Fruit fly (Drosophila melanogaster) whole organism, embryonic: Measurements from ENCODE around the gene CG16710.
A peak's percentile ranks its signal among the peaks of the same experiment; 100 is the strongest.

ENCODE experiments used
- Aef1 ChIP-seq: fragments of 200-800 bp; sonication (Bioruptor generic); IDR thresholded peaks from 3 replicates; pipeline ENCODE4 v1.3.6; 2022; ENCODE audit warnings: missing biosample characterization, missing genetic modification characterization
- Atf3 ChIP-seq: fragments of 200-800 bp; sonication (Bioruptor generic); optimal IDR thresholded peaks from 3 replicates; lab custom pipeline; 2016; ENCODE audit warnings: missing biosample characterization, missing genetic modification characterization
- BEAF-32 ChIP-seq: fragments of 200-800 bp; sonication (Bioruptor generic); optimal IDR thresholded peaks from 3 replicates; lab custom pipeline; 2017; ENCODE audit warnings: missing biosample characterization, missing genetic modification characterization, mild to moderate bottlenecking, moderate library complexity, missing genetic modification reagents
- CG10147 ChIP-seq: fragments of 200-800 bp; sonication (Bioruptor generic); optimal IDR thresholded peaks from 2 replicates; lab custom pipeline; 2019; ENCODE audit warnings: missing biosample characterization, mild to moderate bottlenecking, missing genetic modification characterization, moderate library complexity
- CG11085 ChIP-seq: fragments of 200-800 bp; sonication (Bioruptor generic); IDR thresholded peaks from 2 replicates; pipeline ENCODE4 v1.3.6; 2022; ENCODE audit warnings: missing biosample characterization, missing genetic modification characterization
- CG13287 ChIP-seq: fragments of 200-800 bp; sonication (Bioruptor generic); IDR thresholded peaks from 2 replicates; pipeline ENCODE4 v1.3.6; 2022; ENCODE audit warnings: missing biosample characterization, missing genetic modification characterization; ENCODE audit not compliant: partially characterized antibody
- CG14014 ChIP-seq: fragments of 200-800 bp; sonication (Bioruptor generic); IDR thresholded peaks from 2 replicates; pipeline ENCODE4 v1.3.6; 2022; ENCODE audit warnings: missing biosample characterization, missing genetic modification characterization
- CG2199 ChIP-seq: fragments of 200-800 bp; sonication (Bioruptor generic); IDR thresholded peaks from 3 replicates; pipeline ENCODE4 v1.3.6; 2022; ENCODE audit warnings: missing biosample characterization, missing genetic modification characterization
- CG30431 ChIP-seq: fragments of 200-800 bp; sonication (Bioruptor generic); optimal IDR thresholded peaks from 2 replicates; lab custom pipeline; 2017; ENCODE audit warnings: missing biosample characterization, missing genetic modification characterization
- CG31441 ChIP-seq: fragments of 200-800 bp; sonication (Bioruptor generic); IDR thresholded peaks from 2 replicates; pipeline ENCODE4 v1.3.6; 2022; ENCODE audit warnings: missing biosample characterization, missing genetic modification characterization
- CG3163 ChIP-seq: fragments of 200-800 bp; sonication (Bioruptor generic); optimal IDR thresholded peaks from 3 replicates; lab custom pipeline; 2016; ENCODE audit warnings: missing biosample characterization, missing genetic modification characterization
- CG4360 ChIP-seq: fragments of 200-800 bp; sonication (Bioruptor generic); IDR thresholded peaks from 2 replicates; pipeline ENCODE4 v1.3.6; 2022; ENCODE audit warnings: missing biosample characterization, missing genetic modification characterization
- CG43689 ChIP-seq: fragments of 200-800 bp; sonication (Bioruptor generic); IDR thresholded peaks from 2 replicates; pipeline ENCODE4 v1.3.6; 2022; ENCODE audit warnings: missing biosample characterization, missing genetic modification characterization
- CG4404 ChIP-seq: fragments of 200-800 bp; sonication (Bioruptor generic); IDR thresholded peaks from 2 replicates; pipeline ENCODE4 v1.3.6; 2022; ENCODE audit warnings: missing biosample characterization, missing genetic modification characterization
- CG4820 ChIP-seq: fragments of 200-800 bp; sonication (Bioruptor generic); optimal IDR thresholded peaks from 3 replicates; lab custom pipeline; 2016; ENCODE audit warnings: missing biosample characterization, missing genetic modification characterization
- CG8290 ChIP-seq, 3 experiments: fragments of 200-800 bp; sonication (Bioruptor generic); optimal IDR thresholded peaks; 2 replicates each; lab custom pipeline; 2016 to 2019; ENCODE audit warnings: missing biosample characterization in 3 of 3, missing genetic modification characterization in 3 of 3, mild to moderate bottlenecking in 2 of 3, moderate library complexity in 1 of 3
- CG8359 ChIP-seq: fragments of 200-800 bp; sonication (Bioruptor generic); optimal IDR thresholded peaks from 2 replicates; lab custom pipeline; 2017; ENCODE audit warnings: missing biosample characterization, mild to moderate bottlenecking, missing genetic modification characterization, borderline replicate concordance
- CG9876 ChIP-seq: fragments of 200-800 bp; sonication (Bioruptor generic); optimal IDR thresholded peaks from 2 replicates; lab custom pipeline; 2016; ENCODE audit warnings: missing biosample characterization, missing genetic modification characterization
- CoRest ChIP-seq: fragments of 200-800 bp; sonication (Bioruptor generic); optimal IDR thresholded peaks from 3 replicates; lab custom pipeline; 2018; ENCODE audit warnings: missing biosample characterization, mild to moderate bottlenecking, missing genetic modification characterization, moderate library complexity
- CrebB ChIP-seq: fragments of 200-800 bp; sonication (Bioruptor generic); optimal IDR thresholded peaks from 3 replicates; lab custom pipeline; 2018; ENCODE audit warnings: missing biosample characterization, mild to moderate bottlenecking, missing genetic modification characterization
- Deaf1 ChIP-seq: fragments of 200-800 bp; optimal IDR thresholded peaks from 3 replicates; lab custom pipeline; 2019; ENCODE audit warnings: missing biosample characterization, mild to moderate bottlenecking, missing genetic modification characterization, moderate library complexity
- Fer2 ChIP-seq: fragments of 200-800 bp; sonication (Bioruptor generic); optimal IDR thresholded peaks from 2 replicates; lab custom pipeline; 2018; ENCODE audit warnings: missing biosample characterization, mild to moderate bottlenecking, missing genetic modification characterization, moderate library complexity
- HLH4C ChIP-seq: fragments of 200-800 bp; sonication (Bioruptor generic); IDR thresholded peaks from 3 replicates; pipeline ENCODE4 v1.3.6; 2022; ENCODE audit warnings: missing biosample characterization, missing genetic modification characterization; ENCODE audit not compliant: partially characterized antibody
- HLHmδ ChIP-seq: fragments of 200-800 bp; sonication (Bioruptor generic); optimal IDR thresholded peaks from 2 replicates; lab custom pipeline; 2018; ENCODE audit warnings: missing biosample characterization, mild to moderate bottlenecking, missing genetic modification characterization, moderate library complexity
- Hey ChIP-seq: fragments of 200-800 bp; sonication (Bioruptor generic); optimal IDR thresholded peaks from 3 replicates; lab custom pipeline; 2018; ENCODE audit warnings: missing biosample characterization, mild to moderate bottlenecking, missing genetic modification characterization
- Nf-YB ChIP-seq: fragments of 200-800 bp; sonication (Bioruptor generic); optimal IDR thresholded peaks from 3 replicates; lab custom pipeline; 2019; ENCODE audit warnings: missing biosample characterization, mild to moderate bottlenecking, missing genetic modification characterization, moderate library complexity
- Opbp ChIP-seq: fragments of 200-800 bp; sonication (Bioruptor generic); IDR thresholded peaks from 3 replicates; pipeline ENCODE4 v1.3.6; 2022; ENCODE audit warnings: missing biosample characterization, missing genetic modification characterization; ENCODE audit not compliant: partially characterized antibody
- PHDP ChIP-seq: fragments of 200-800 bp; sonication (Bioruptor generic); optimal IDR thresholded peaks from 3 replicates; lab custom pipeline; 2018; ENCODE audit warnings: missing biosample characterization, mild to moderate bottlenecking, missing genetic modification characterization, moderate library complexity
- Xrp1 ChIP-seq: fragments of 200-800 bp; sonication (Bioruptor generic); IDR thresholded peaks from 2 replicates; pipeline ENCODE4 v1.3.6; 2022; ENCODE audit warnings: missing biosample characterization, missing genetic modification characterization
- YL-1 ChIP-seq: fragments of 200-800 bp; sonication (Bioruptor generic); optimal IDR thresholded peaks from 3 replicates; lab custom pipeline; 2017; ENCODE audit warnings: missing biosample characterization, mild to moderate bottlenecking, missing genetic modification characterization
- ap ChIP-seq: fragments of 200-800 bp; sonication (Bioruptor generic); IDR thresholded peaks from 2 replicates; pipeline ENCODE4 v1.3.6; 2022; ENCODE audit warnings: missing biosample characterization, missing genetic modification characterization
- cg ChIP-seq: fragments of 200-800 bp; sonication (Bioruptor generic); optimal IDR thresholded peaks from 3 replicates; lab custom pipeline; 2019; ENCODE audit warnings: missing biosample characterization, mild to moderate bottlenecking, missing genetic modification characterization, moderate library complexity
- corto ChIP-seq: fragments of 200-800 bp; sonication (Bioruptor generic); optimal IDR thresholded peaks from 2 replicates; lab custom pipeline; 2016; ENCODE audit warnings: missing biosample characterization, mild to moderate bottlenecking, missing genetic modification characterization, moderate library complexity
- crc ChIP-seq: fragments of 200-800 bp; sonication (Bioruptor generic); optimal IDR thresholded peaks from 2 replicates; lab custom pipeline; 2016; ENCODE audit warnings: missing biosample characterization, missing genetic modification characterization
- dysf ChIP-seq: fragments of 200-800 bp; sonication (Bioruptor generic); IDR thresholded peaks from 3 replicates; pipeline ENCODE4 v1.3.6; 2022; ENCODE audit warnings: missing biosample characterization, missing genetic modification characterization
- en ChIP-seq: fragments of 200-800 bp; sonication (Bioruptor generic); optimal IDR thresholded peaks from 2 replicates; lab custom pipeline; 2016; ENCODE audit warnings: missing biosample characterization, missing genetic modification characterization
- eve ChIP-seq, 2 experiments: fragments of >200 bp; optimal IDR thresholded peaks; 2 replicates each; lab custom pipeline; 2017; ENCODE audit warnings: missing biosample characterization in 2 of 2, missing genetic modification characterization in 2 of 2
- ewg ChIP-seq: fragments of 200-800 bp; sonication (Bioruptor generic); optimal IDR thresholded peaks from 3 replicates; lab custom pipeline; 2017; ENCODE audit warnings: mild to moderate bottlenecking, missing biosample characterization, missing genetic modification reagents, missing genetic modification characterization
- fd102C ChIP-seq: fragments of 200-800 bp; sonication (Bioruptor generic); optimal IDR thresholded peaks from 2 replicates; lab custom pipeline; 2018; ENCODE audit warnings: missing biosample characterization, mild to moderate bottlenecking, missing genetic modification characterization, moderate library complexity
- ham ChIP-seq: fragments of 200-800 bp; sonication (Bioruptor generic); IDR thresholded peaks from 2 replicates; pipeline ENCODE4 v1.3.6; 2022; ENCODE audit warnings: missing biosample characterization, missing genetic modification characterization
- insv ChIP-seq, 2 experiments: fragments of 200-800 bp; sonication (Bioruptor generic); optimal IDR thresholded peaks; 3 replicates each; lab custom pipeline; 2016 to 2018; ENCODE audit warnings: missing biosample characterization in 2 of 2, missing genetic modification characterization in 2 of 2
- jing ChIP-seq: fragments of 200-800 bp; sonication (Bioruptor generic); optimal IDR thresholded peaks from 2 replicates; lab custom pipeline; 2018; ENCODE audit warnings: missing biosample characterization, mild to moderate bottlenecking, missing genetic modification characterization
- knrl ChIP-seq: fragments of 200-800 bp; sonication (Bioruptor generic); IDR thresholded peaks from 3 replicates; pipeline ENCODE4 v1.3.6; 2022; ENCODE audit warnings: missing biosample characterization, missing genetic modification characterization; ENCODE audit not compliant: partially characterized antibody
- lola ChIP-seq, 3 experiments: fragments of >200 bp in 2 of 3; fragments of 200-800 bp in 1 of 3; sonication (Bioruptor generic) in 1 of 3; optimal IDR thresholded peaks; 2 replicates each; lab custom pipeline; 2017 to 2019; ENCODE audit warnings: missing biosample characterization in 3 of 3, missing genetic modification characterization in 3 of 3, mild to moderate bottlenecking in 1 of 3, moderate library complexity in 1 of 3
- nerfin-1 ChIP-seq: fragments of 200-800 bp; sonication (Bioruptor generic); optimal IDR thresholded peaks from 3 replicates; lab custom pipeline; 2019; ENCODE audit warnings: missing biosample characterization, mild to moderate bottlenecking, missing genetic modification characterization, moderate library complexity
- ro ChIP-seq: fragments of 200-800 bp; sonication (Bioruptor generic); IDR thresholded peaks from 2 replicates; pipeline ENCODE4 v1.3.6; 2022; ENCODE audit warnings: missing biosample characterization, missing genetic modification characterization
- unpg ChIP-seq: fragments of 200-800 bp; sonication (Bioruptor generic); optimal IDR thresholded peaks from 3 replicates; lab custom pipeline; 2018; ENCODE audit warnings: missing biosample characterization, mild to moderate bottlenecking, missing genetic modification characterization, moderate library complexity
- usp ChIP-seq: fragments of >200 bp; optimal IDR thresholded peaks from 2 replicates; lab custom pipeline; 2017; ENCODE audit warnings: missing biosample characterization, missing genetic modification characterization
- vvl ChIP-seq: fragments of 200-800 bp; sonication (Bioruptor generic); IDR thresholded peaks from 2 replicates; pipeline ENCODE4 v1.3.6; 2022; ENCODE audit warnings: missing biosample characterization, missing genetic modification characterization

Gene CG16710

dm6 chr3R:23652525-23653108 is 29.7 kb upstream of the CG16710 start (continued):
- TF ChIP-seq dysf (GFP tag; lab: Robert Waterston, UW) (peak; percentile 78; the same call in 2 of the 3 replicates), CG10147 (peak; percentile 57), HLHmδ (GFP tag; lab: Kevin White, UChicago) (no peak), BEAF-32 (GFP tag; lab: Kevin White, UChicago) (no peak), CG13287 (GFP tag; lab: Robert Waterston, UW) (no peak), eve (GFP tag; optimal IDR thresholded peaks at IDR 0.05; lab: Kevin White, UChicago) (no peak), CG4820 (GFP tag; lab: Kevin White, UChicago) (no peak), Deaf1 (peak; percentile 13), CG11085 (peak; percentile 66; the same call in 1 of the 2 replicates), Aef1 (GFP tag; lab: Robert Waterston, UW) (no peak), Nf-YB (peak; percentile 27), nerfin-1 (no peak), cg (GFP tag; lab: Kevin White, UChicago) (no peak), ap (0 out of 2 replicates have a peak, but pooled peaks have one; percentile 16), CG31441 (GFP tag; lab: Robert Waterston, UW) (no peak), corto (GFP tag; lab: Kevin White, UChicago) (no peak), CG4360 (no peak), Xrp1 (GFP tag; lab: Robert Waterston, UW) (0 out of 2 replicates have a peak, but pooled peaks have one; percentile 12), insv (GFP tag; optimal IDR thresholded peaks at IDR 0.05; lab: Kevin White, UChicago) (no peak), unpg (peak; percentile 27), Atf3 (GFP tag; lab: Kevin White, UChicago) (no peak), CG9876 (GFP tag; lab: Kevin White, UChicago) (peak; percentile 40), vvl (GFP tag; lab: Robert Waterston, UW) (peak; percentile 48), crc (GFP tag; lab: Kevin White, UChicago) (peak; percentile 59), lola (GFP tag; optimal IDR thresholded peaks at IDR 0.05; lab: Kevin White, UChicago) (no peak), fd102C (GFP tag; lab: Kevin White, UChicago) (no peak), en (no peak), CoRest (tag; lab: Kevin White, UChicago) (peak; percentile 76), CG43689 (GFP tag; lab: Robert Waterston, UW) (peak; percentile 58; the same call in 1 of the 2 replicates), ro (no peak), CG3163 (GFP tag; lab: Kevin White, UChicago) (peak; percentile 50), CG30431 (GFP tag; lab: Kevin White, UChicago) (peak; percentile 6), CG2199 (GFP tag; lab: Robert Waterston, UW) (no peak), Hey (peak; percentile 59), usp (no peak), CG4404 (GFP tag; lab: Robert Waterston, UW) (no peak), ewg (GFP tag; lab: Kevin White, UChicago) (no peak), jing (GFP tag; lab: Kevin White, UChicago) (no peak), YL-1 (GFP tag; lab: Kevin White, UChicago) (peak; percentile 48), ham (GFP tag; lab: Robert Waterston, UW) (no peak), Fer2 (tag; lab: Kevin White, UChicago) (peak; percentile 41), HLH4C (GFP tag; lab: Robert Waterston, UW) (no peak), knrl (GFP tag; lab: Robert Waterston, UW) (no peak), CG8290 (GFP tag; optimal IDR thresholded peaks at IDR 0.05; lab: Kevin White, UChicago) (no peak), CG8290 (tag; optimal IDR thresholded peaks at IDR 0.05; lab: Kevin White, UChicago) (peak in 1 of 2 experiments; percentile 96), PHDP (tag; lab: Kevin White, UChicago) (peak; percentile 82), CG14014 (GFP tag; lab: Robert Waterston, UW) (peak; percentile 69; the same call in 1 of the 2 replicates), Opbp (no peak), CrebB (tag; lab: Kevin White, UChicago) (peak; percentile 62), CG8359 (no peak)
